Fruit fly (Drosophila melanogaster) whole organism, prepupa: ENCODE data around the gene Pi3K21B.

Experiments
- CG10669 ChIP-seq: fragments of 200-800 bp; sonication (Bioruptor generic); optimal IDR thresholded peaks from 3 replicates; lab custom pipeline; 2018; ENCODE audit warnings: missing biosample characterization, mild to moderate bottlenecking, missing genetic modification characterization, moderate library complexity
- CG15336 ChIP-seq: fragments of 200-800 bp; sonication (Bioruptor generic); IDR thresholded peaks from 2 replicates; pipeline ENCODE4 v1.3.6; 2022; ENCODE audit warnings: missing biosample characterization, missing genetic modification characterization
- CG16779 ChIP-seq: fragments of 200-800 bp; sonication (Bioruptor generic); optimal IDR thresholded peaks from 3 replicates; lab custom pipeline; 2017; ENCODE audit warnings: missing biosample characterization, mild to moderate bottlenecking, missing genetic modification characterization
- CG31627 ChIP-seq: fragments of 200-800 bp; sonication (Bioruptor generic); optimal IDR thresholded peaks from 3 replicates; lab custom pipeline; 2016; ENCODE audit warnings: missing biosample characterization, missing genetic modification characterization
- CG6854 ChIP-seq: fragments of 200-800 bp; sonication (Bioruptor generic); optimal IDR thresholded peaks from 2 replicates; lab custom pipeline; 2017; ENCODE audit warnings: missing biosample characterization, mild to moderate bottlenecking, missing genetic modification characterization
- Eip78C ChIP-seq: fragments of 200-800 bp; sonication (Bioruptor generic); peaks from one replicate; lab custom pipeline; 2016; ENCODE audit warnings: missing biosample characterization, missing genetic modification characterization
- Gug ChIP-seq: fragments of 200-800 bp; sonication (Bioruptor generic); IDR thresholded peaks from 2 replicates; pipeline ENCODE4 v1.3.6; 2022; ENCODE audit warnings: missing biosample characterization, missing genetic modification characterization
- Lpt ChIP-seq: fragments of 200-800 bp; sonication (Bioruptor generic); optimal IDR thresholded peaks from 3 replicates; lab custom pipeline; 2016; ENCODE audit warnings: missing biosample characterization, missing genetic modification characterization
- Sox102F ChIP-seq: fragments of 200-800 bp; sonication (Bioruptor generic); optimal IDR thresholded peaks from 2 replicates; lab custom pipeline; 2016; ENCODE audit warnings: missing biosample characterization, mild to moderate bottlenecking, missing genetic modification characterization
- Sox15 ChIP-seq: fragments of 200-800 bp; sonication (Bioruptor generic); optimal IDR thresholded peaks from 3 replicates; lab custom pipeline; 2016; ENCODE audit warnings: missing biosample characterization, missing genetic modification characterization
- achi ChIP-seq: fragments of 200-800 bp; sonication (Bioruptor generic); optimal IDR thresholded peaks from 3 replicates; lab custom pipeline; 2016; ENCODE audit warnings: missing biosample characterization, missing genetic modification characterization
- fd85E ChIP-seq: fragments of 200-800 bp; sonication (Bioruptor generic); optimal IDR thresholded peaks from 3 replicates; lab custom pipeline; 2016; ENCODE audit warnings: missing biosample characterization, missing genetic modification characterization
- lz ChIP-seq: fragments of 200-800 bp; sonication (Bioruptor generic); optimal IDR thresholded peaks from 3 replicates; lab custom pipeline; 2016; ENCODE audit warnings: missing biosample characterization, missing genetic modification characterization
- pdm3 ChIP-seq: fragments of 200-800 bp; sonication (Bioruptor generic); optimal IDR thresholded peaks from 3 replicates; lab custom pipeline; 2016; ENCODE audit warnings: missing biosample characterization, missing genetic modification characterization

dm6 chr2L:285596-286023 is 12.1 kb upstream of the Pi3K21B start:
- peak; percentile 78 for TF ChIP-seq Eip78C (GFP tag; lab: Kevin White, UChicago)
- TF ChIP-seq Sox102F (GFP tag; lab: Kevin White, UChicago), result no peak
- no peak for TF ChIP-seq Gug (GFP tag; lab: Robert Waterston, UW)
- no peak for TF ChIP-seq Sox15 (GFP tag; lab: Kevin White, UChicago)
- no peak for TF ChIP-seq Lpt
- TF ChIP-seq CG6854 (GFP tag; lab: Kevin White, UChicago), result peak; percentile 60
- no peak for TF ChIP-seq CG15336 (GFP tag; lab: Robert Waterston, UW)
- no peak for TF ChIP-seq fd85E (GFP tag; lab: Kevin White, UChicago)
- peak; percentile 48 for TF ChIP-seq lz
- no peak for TF ChIP-seq CG16779 (tag; lab: Kevin White, UChicago)
- peak; percentile 47 for TF ChIP-seq pdm3 (GFP tag; lab: Kevin White, UChicago)
- TF ChIP-seq CG31627 (GFP tag; lab: Kevin White, UChicago), result peak; percentile 52
- TF ChIP-seq achi (GFP tag; lab: Kevin White, UChicago), result peak; percentile 47
- TF ChIP-seq CG10669 (GFP tag; lab: Kevin White, UChicago), result peak; percentile 8
